Fruit fly (Drosophila melanogaster) whole organism, prepupa: ENCODE data around the gene CG33080.

Source experiments
- Blimp-1 ChIP-seq: fragments of 200-800 bp; sonication (Bioruptor generic); optimal IDR thresholded peaks from 3 replicates; lab custom pipeline; 2017; ENCODE audit warnings: missing biosample characterization, missing genetic modification characterization, mild to moderate bottlenecking, moderate library complexity, missing genetic modification reagents
- CG10631 ChIP-seq: fragments of 200-800 bp; sonication (Bioruptor generic); optimal IDR thresholded peaks from 2 replicates; lab custom pipeline; 2016; ENCODE audit warnings: missing biosample characterization, missing genetic modification characterization
- CG10669 ChIP-seq: fragments of 200-800 bp; sonication (Bioruptor generic); optimal IDR thresholded peaks from 3 replicates; lab custom pipeline; 2018; ENCODE audit warnings: missing biosample characterization, mild to moderate bottlenecking, missing genetic modification characterization, moderate library complexity
- CG11294 ChIP-seq: fragments of 200-800 bp; sonication (Bioruptor generic); IDR thresholded peaks from 2 replicates; pipeline ENCODE4 v1.3.6; 2022; ENCODE audit warnings: missing biosample characterization, missing genetic modification characterization
- CG11762 ChIP-seq: fragments of 200-800 bp; sonication (Bioruptor generic); optimal IDR thresholded peaks from 3 replicates; lab custom pipeline; 2016; ENCODE audit warnings: missing biosample characterization, missing genetic modification characterization; ENCODE audit not compliant: insufficient read depth
- CG11902 ChIP-seq: fragments of 200-800 bp; sonication (Bioruptor generic); optimal IDR thresholded peaks from 3 replicates; lab custom pipeline; 2016; ENCODE audit warnings: missing biosample characterization, missing genetic modification characterization
- CG15336 ChIP-seq: fragments of 200-800 bp; sonication (Bioruptor generic); IDR thresholded peaks from 2 replicates; pipeline ENCODE4 v1.3.6; 2022; ENCODE audit warnings: missing biosample characterization, missing genetic modification characterization
- CG3032 ChIP-seq: fragments of 200-800 bp; optimal IDR thresholded peaks from 2 replicates; lab custom pipeline; 2019; ENCODE audit warnings: missing biosample characterization, mild to moderate bottlenecking, missing genetic modification characterization, moderate library complexity
- CG31627 ChIP-seq: fragments of 200-800 bp; sonication (Bioruptor generic); optimal IDR thresholded peaks from 3 replicates; lab custom pipeline; 2016; ENCODE audit warnings: missing biosample characterization, missing genetic modification characterization
- CG32006 ChIP-seq: fragments of 200-800 bp; sonication (Bioruptor generic); optimal IDR thresholded peaks from 3 replicates; lab custom pipeline; 2017; ENCODE audit warnings: missing biosample characterization, mild to moderate bottlenecking, missing genetic modification characterization
- CG34406 ChIP-seq: fragments of 200-800 bp; sonication (Bioruptor generic); optimal IDR thresholded peaks from 3 replicates; lab custom pipeline; 2016; ENCODE audit warnings: missing biosample characterization, missing genetic modification characterization
- CG3919 ChIP-seq: fragments of 200-800 bp; sonication (Bioruptor generic); optimal IDR thresholded peaks from 3 replicates; lab custom pipeline; 2016; ENCODE audit warnings: missing biosample characterization, missing genetic modification characterization
- CG4318 ChIP-seq: fragments of 200-800 bp; sonication (Bioruptor generic); optimal IDR thresholded peaks from 3 replicates; lab custom pipeline; 2017; ENCODE audit warnings: missing biosample characterization, mild to moderate bottlenecking, missing genetic modification characterization
- CG6808 ChIP-seq: fragments of 200-800 bp; sonication (Bioruptor generic); optimal IDR thresholded peaks from 3 replicates; lab custom pipeline; 2017; ENCODE audit warnings: missing biosample characterization, missing genetic modification characterization, mild to moderate bottlenecking, moderate library complexity, missing genetic modification reagents
- CG6854 ChIP-seq: fragments of 200-800 bp; sonication (Bioruptor generic); optimal IDR thresholded peaks from 2 replicates; lab custom pipeline; 2017; ENCODE audit warnings: missing biosample characterization, mild to moderate bottlenecking, missing genetic modification characterization
- CG8119 ChIP-seq: fragments of 200-800 bp; sonication (Bioruptor generic); IDR thresholded peaks from 3 replicates; pipeline ENCODE4 v1.3.6; 2022; ENCODE audit warnings: missing biosample characterization, missing genetic modification characterization
- CG8632 ChIP-seq: fragments of 200-800 bp; sonication (Bioruptor generic); optimal IDR thresholded peaks from 3 replicates; lab custom pipeline; 2016; ENCODE audit warnings: missing biosample characterization, missing genetic modification characterization
- CG9139 ChIP-seq: fragments of 200-800 bp; sonication (Bioruptor generic); optimal IDR thresholded peaks from 3 replicates; lab custom pipeline; 2017; ENCODE audit warnings: missing biosample characterization, mild to moderate bottlenecking, missing genetic modification characterization
- Eip78C ChIP-seq: fragments of 200-800 bp; sonication (Bioruptor generic); peaks from one replicate; lab custom pipeline; 2016; ENCODE audit warnings: missing biosample characterization, missing genetic modification characterization
- Eip93F ChIP-seq: fragments of 200-800 bp; sonication (Bioruptor generic); optimal IDR thresholded peaks from 2 replicates; lab custom pipeline; 2016; ENCODE audit warnings: missing biosample characterization, mild to moderate bottlenecking, missing genetic modification characterization
- Hr39 ChIP-seq: fragments of 200-800 bp; sonication (Bioruptor generic); optimal IDR thresholded peaks from 2 replicates; lab custom pipeline; 2016; ENCODE audit warnings: missing biosample characterization, missing genetic modification characterization
- Hr4 ChIP-seq: fragments of 200-800 bp; sonication (Bioruptor generic); optimal IDR thresholded peaks from 3 replicates; lab custom pipeline; 2016; ENCODE audit warnings: missing biosample characterization, missing genetic modification characterization
- Lpt ChIP-seq: fragments of 200-800 bp; sonication (Bioruptor generic); optimal IDR thresholded peaks from 3 replicates; lab custom pipeline; 2016; ENCODE audit warnings: missing biosample characterization, missing genetic modification characterization
- Sox102F ChIP-seq: fragments of 200-800 bp; sonication (Bioruptor generic); optimal IDR thresholded peaks from 2 replicates; lab custom pipeline; 2016; ENCODE audit warnings: missing biosample characterization, mild to moderate bottlenecking, missing genetic modification characterization
- Sox14 ChIP-seq: fragments of 200-800 bp; sonication (Bioruptor generic); optimal IDR thresholded peaks from 3 replicates; lab custom pipeline; 2016; ENCODE audit warnings: missing biosample characterization, missing genetic modification characterization
- Sox15 ChIP-seq: fragments of 200-800 bp; sonication (Bioruptor generic); optimal IDR thresholded peaks from 3 replicates; lab custom pipeline; 2016; ENCODE audit warnings: missing biosample characterization, missing genetic modification characterization
- achi ChIP-seq: fragments of 200-800 bp; sonication (Bioruptor generic); optimal IDR thresholded peaks from 3 replicates; lab custom pipeline; 2016; ENCODE audit warnings: missing biosample characterization, missing genetic modification characterization
- acj6 ChIP-seq: fragments of 200-800 bp; sonication (Bioruptor generic); optimal IDR thresholded peaks from 3 replicates; lab custom pipeline; 2016; ENCODE audit warnings: missing biosample characterization, missing genetic modification characterization
- cyc ChIP-seq: fragments of 200-800 bp; sonication (Bioruptor generic); optimal IDR thresholded peaks from 3 replicates; lab custom pipeline; 2016; ENCODE audit warnings: missing biosample characterization, missing genetic modification characterization
- dac ChIP-seq: fragments of 200-800 bp; sonication (Bioruptor generic); optimal IDR thresholded peaks from 2 replicates; lab custom pipeline; 2017; ENCODE audit warnings: missing biosample characterization, mild to moderate bottlenecking, missing genetic modification characterization
- dsx ChIP-seq: fragments of 200-800 bp; optimal IDR thresholded peaks from 3 replicates; lab custom pipeline; 2019; ENCODE audit warnings: missing biosample characterization, mild to moderate bottlenecking, missing genetic modification characterization, moderate library complexity; ENCODE audit not compliant: poor library complexity, severe bottlenecking
- eg ChIP-seq: fragments of 200-800 bp; sonication (Bioruptor generic); IDR thresholded peaks from 3 replicates; pipeline ENCODE4 v1.3.6; 2022; ENCODE audit warnings: missing biosample characterization, missing genetic modification characterization
- fd85E ChIP-seq: fragments of 200-800 bp; sonication (Bioruptor generic); optimal IDR thresholded peaks from 3 replicates; lab custom pipeline; 2016; ENCODE audit warnings: missing biosample characterization, missing genetic modification characterization
- fkh ChIP-seq: fragments of 200-800 bp; sonication (Bioruptor generic); optimal IDR thresholded peaks from 3 replicates; lab custom pipeline; 2017; ENCODE audit warnings: missing biosample characterization, mild to moderate bottlenecking, missing genetic modification characterization, moderate library complexity
- net ChIP-seq: fragments of 200-800 bp; sonication (Bioruptor generic); optimal IDR thresholded peaks from 3 replicates; lab custom pipeline; 2016; ENCODE audit warnings: missing biosample characterization, missing genetic modification characterization
- pdm3 ChIP-seq: fragments of 200-800 bp; sonication (Bioruptor generic); optimal IDR thresholded peaks from 3 replicates; lab custom pipeline; 2016; ENCODE audit warnings: missing biosample characterization, missing genetic modification characterization
- spab ChIP-seq: fragments of 200-800 bp; sonication (Bioruptor generic); optimal IDR thresholded peaks from 2 replicates; lab custom pipeline; 2017; ENCODE audit warnings: missing biosample characterization, mild to moderate bottlenecking, missing genetic modification characterization, missing genetic modification reagents
- ss ChIP-seq, 2 experiments: fragments of 200-800 bp; sonication (Bioruptor generic); optimal IDR thresholded peaks; 2 replicates in 1 of 2; 3 replicates in 1 of 2; lab custom pipeline; 2017 to 2018; ENCODE audit warnings: mild to moderate bottlenecking in 2 of 2, missing biosample characterization in 2 of 2, missing genetic modification characterization in 2 of 2, moderate library complexity in 1 of 2
- svp ChIP-seq: fragments of 200-800 bp; sonication (Bioruptor generic); peaks from one replicate; lab custom pipeline; 2016; ENCODE audit warnings: missing biosample characterization, missing genetic modification characterization
- topi ChIP-seq: fragments of 200-800 bp; sonication (Bioruptor generic); optimal IDR thresholded peaks from 3 replicates; lab custom pipeline; 2016; ENCODE audit warnings: missing biosample characterization, missing genetic modification characterization
- vri ChIP-seq: fragments of 200-800 bp; sonication (Bioruptor generic); optimal IDR thresholded peaks from 3 replicates; lab custom pipeline; 2016; ENCODE audit warnings: missing biosample characterization, mild to moderate bottlenecking, missing genetic modification characterization

Gene CG33080

dm6 chrX:5677400-5678177 lies 40.0 kb downstream of the CG33080 start (continued):
- peak; percentile 53 for TF ChIP-seq vri (GFP tag; lab: Kevin White, UChicago)
- no peak for TF ChIP-seq CG11294 (GFP tag; lab: Robert Waterston, UW)
- no peak for TF ChIP-seq Hr39 (GFP tag; lab: Kevin White, UChicago)
- no peak for TF ChIP-seq CG11762 (GFP tag; lab: Kevin White, UChicago)
- TF ChIP-seq CG3032 (tag; lab: Kevin White, UChicago), result peak; percentile 17
- no peak for TF ChIP-seq CG11902 (GFP tag; lab: Kevin White, UChicago)
- TF ChIP-seq spab, result no peak
- peak; percentile 42 for TF ChIP-seq Sox102F (GFP tag; lab: Kevin White, UChicago)
- TF ChIP-seq CG6854, result peak; percentile 53
- TF ChIP-seq CG34406, result no peak
- 0 out of 2 replicates have a peak, but pooled peaks have one; percentile 12 for TF ChIP-seq CG15336 (GFP tag; lab: Robert Waterston, UW)
- peak; percentile 14 for TF ChIP-seq cyc
- TF ChIP-seq dsx (GFP tag; lab: Kevin White, UChicago), result peak; percentile 15
- peak; percentile 46 for TF ChIP-seq svp (GFP tag; lab: Kevin White, UChicago)
- peak; percentile 8 for TF ChIP-seq Sox14
- TF ChIP-seq acj6, result no peak
- TF ChIP-seq Blimp-1 (GFP tag; lab: Kevin White, UChicago), result peak; percentile 19
- peak; percentile 42 for TF ChIP-seq pdm3 (GFP tag; lab: Kevin White, UChicago)
- peak; percentile 34 for TF ChIP-seq CG10669 (GFP tag; lab: Kevin White, UChicago)
- TF ChIP-seq fkh (GFP tag; lab: Kevin White, UChicago), result peak; percentile 98
- TF ChIP-seq Eip93F (GFP tag; lab: Kevin White, UChicago), result no peak
- TF ChIP-seq net (GFP tag; lab: Kevin White, UChicago), result peak; percentile 8
- TF ChIP-seq Sox15, result no peak
- TF ChIP-seq, all 60 proteins: peak for 31

dm6 chrX:5676855-5677254 lies 40.7 kb downstream of the CG33080 start:
- peak; percentile 40 for TF ChIP-seq Eip78C (GFP tag; lab: Kevin White, UChicago)
- no peak for TF ChIP-seq Sox14
- peak; percentile 95 for TF ChIP-seq svp (GFP tag; lab: Kevin White, UChicago)

- TF ChIP-seq Eip78C (GFP tag; lab: Kevin White, UChicago) (peak; percentile 83), spab (no peak), CG31627 (GFP tag; lab: Kevin White, UChicago) (peak; percentile 22), Hr4 (GFP tag; lab: Kevin White, UChicago) (no peak), topi (GFP tag; lab: Kevin White, UChicago) (peak; percentile 58), cyc (peak; percentile 45), CG8119 (GFP tag; lab: Robert Waterston, UW) (no peak; the same call in 2 of the 3 replicates), CG11762 (GFP tag; lab: Kevin White, UChicago) (no peak), CG11294 (GFP tag; lab: Robert Waterston, UW) (no peak), CG11902 (GFP tag; lab: Kevin White, UChicago) (no peak), CG32006 (GFP tag; lab: Kevin White, UChicago) (no peak), CG34406 (peak; percentile 5), dsx (GFP tag; lab: Kevin White, UChicago) (no peak), CG8632 (peak; percentile 3), CG6808 (GFP tag; lab: Kevin White, UChicago) (peak; percentile 54), Sox102F (GFP tag; lab: Kevin White, UChicago) (peak; percentile 25), CG10631 (GFP tag; lab: Kevin White, UChicago) (no peak), acj6 (peak; percentile 8), CG3919 (GFP tag; lab: Kevin White, UChicago) (peak; percentile 57), net (GFP tag; lab: Kevin White, UChicago) (peak; percentile 53), CG9139 (peak; percentile 31), eg (GFP tag; lab: Robert Waterston, UW) (no peak), fd85E (GFP tag; lab: Kevin White, UChicago) (no peak), dac (GFP tag; lab: Kevin White, UChicago) (no peak), CG15336 (GFP tag; lab: Robert Waterston, UW) (no peak), CG4318 (no peak), CG3032 (tag; lab: Kevin White, UChicago) (peak; percentile 21), svp (GFP tag; lab: Kevin White, UChicago) (peak; percentile 84), ss (GFP tag; optimal IDR thresholded peaks at IDR 0.05; lab: Kevin White, UChicago) (peak; percentile 56 to 66), pdm3 (GFP tag; lab: Kevin White, UChicago) (no peak), Eip93F (GFP tag; lab: Kevin White, UChicago) (no peak), vri (GFP tag; lab: Kevin White, UChicago) (peak; percentile 22), CG10669 (GFP tag; lab: Kevin White, UChicago) (peak; percentile 27), Lpt (GFP tag; lab: Kevin White, UChicago) (no peak), achi (GFP tag; lab: Kevin White, UChicago) (peak; percentile 33)
Observed at dm6 chrX:5672243-5673051, 45.1 kb downstream of the CG33080 start, which contains the start of gene RpL35. TSS of gene RpL35 (plus strand) at chrX:5672401.
